Worm (Caenorhabditis elegans) whole organism, L1 larva: ENCODE measurements around the gene T04C9.3.

Experiments used
- ama-1 ChIP-seq: fragments of 150-350 bp; optimal IDR thresholded peaks from 2 replicates; lab custom pipeline; 2014
- fkh-10 ChIP-seq: sonication (generic microtip); optimal IDR thresholded peaks from 2 replicates; lab custom pipeline; 2017; ENCODE audit warnings: missing biosample characterization, missing genetic modification reagents, missing genetic modification characterization
- nhr-77 ChIP-seq: fragments of 150-350 bp; optimal IDR thresholded peaks from 2 replicates; lab custom pipeline; 2014; ENCODE audit warnings: missing biosample characterization, missing genetic modification characterization
- pqm-1 ChIP-seq: sonication (generic microtip); optimal IDR thresholded peaks from 3 replicates; lab custom pipeline; 2017; ENCODE audit warnings: missing biosample characterization, missing genetic modification characterization
- tbx-2 ChIP-seq: sonication (generic microtip); optimal IDR thresholded peaks from 2 replicates; lab custom pipeline; 2016; ENCODE audit warnings: missing genetic modification characterization, missing compliant biosample characterization
- unc-30 ChIP-seq: sonication (generic microtip); optimal IDR thresholded peaks from 2 replicates; lab custom pipeline; 2017; ENCODE audit warnings: missing biosample characterization, missing genetic modification characterization
- unc-86 ChIP-seq: sonication (generic microtip); optimal IDR thresholded peaks from 2 replicates; lab custom pipeline; 2016; ENCODE audit warnings: missing genetic modification characterization, missing compliant biosample characterization

DNA sequence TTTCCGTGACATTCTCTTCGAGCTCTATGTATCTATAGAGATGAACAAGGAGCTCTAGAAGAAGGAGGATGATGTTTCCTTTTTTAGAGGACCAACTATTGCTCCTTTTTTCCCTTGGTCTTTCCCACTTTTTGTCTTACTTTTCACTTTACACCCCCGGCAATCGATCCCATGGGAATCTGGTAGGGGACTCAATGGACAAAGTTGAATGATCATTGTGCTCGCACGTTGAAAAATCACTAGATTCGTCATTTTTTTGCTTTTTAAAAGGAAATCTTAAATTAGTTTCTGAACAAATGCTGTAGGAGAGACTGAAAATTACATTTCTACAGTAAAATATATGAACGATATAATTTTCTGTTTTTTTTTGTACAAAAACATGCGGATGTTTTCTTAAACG is 16.6 kb downstream of the T04C9.3 start:
- TF ChIP-seq unc-86 (tag; lab: Kevin White, UChicago) = no peak
- no peak for TF ChIP-seq unc-30 (tag; lab: Kevin White, UChicago)
- no peak for TF ChIP-seq ama-1 (lab: Kevin White, UChicago)
- no peak for TF ChIP-seq tbx-2 (tag; lab: Kevin White, UChicago)
- no peak for TF ChIP-seq fkh-10
- TF ChIP-seq pqm-1 = no peak
- TF ChIP-seq nhr-77 = no peak
